Worm (Caenorhabditis elegans) whole organism, young adult: ENCODE results near the gene T16G1.3.

Experiments used
- Y53G8AR.9 ChIP-seq: fragments of 200-800 bp; sonication (Bioruptor generic); conservative IDR thresholded peaks from 2 replicates; pipeline ENCODE4 v1.3.6; 2022; ENCODE audit warnings: missing genetic modification reagents, missing genetic modification characterization, missing compliant biosample characterization
- lin-35 ChIP-seq, 3 experiments: fragments of 150-350 bp in 2 of 3; sonication (generic microtip) in 1 of 3; optimal IDR thresholded peaks; 2 replicates each; lab custom pipeline; 2014 to 2018; ENCODE audit warnings: missing biosample characterization in 3 of 3, missing genetic modification characterization in 3 of 3, missing genetic modification reagents in 3 of 3
- lin-40 ChIP-seq: sonication (generic microtip); optimal IDR thresholded peaks from 2 replicates; lab custom pipeline; 2016; ENCODE audit warnings: missing genetic modification characterization, mild to moderate bottlenecking, missing compliant biosample characterization, missing genotype, missing genetic modification reagents
- madf-6 ChIP-seq: fragments of 200-800 bp; sonication (Bioruptor generic); IDR thresholded peaks from 2 replicates; pipeline ENCODE4 v1.3.6; 2022; ENCODE audit warnings: missing genetic modification reagents, missing genetic modification characterization, missing compliant biosample characterization
- nfya-1 ChIP-seq: sonication (generic microtip); optimal IDR thresholded peaks from 2 replicates; lab custom pipeline; 2017; ENCODE audit warnings: antibody characterized with exemption, missing compliant biosample characterization, missing genetic modification characterization, borderline replicate concordance; ENCODE audit not compliant: insufficient read depth
- nhr-90 ChIP-seq: sonication (generic microtip); optimal IDR thresholded peaks from 2 replicates; lab custom pipeline; 2016; ENCODE audit warnings: missing genotype, mild to moderate bottlenecking, missing genetic modification characterization, missing compliant biosample characterization
- snpc-4 ChIP-seq, 5 experiments: fragments of 150-350 bp in 1 of 5; sonication (generic microtip) in 4 of 5; optimal IDR thresholded peaks; 2 replicates each; lab custom pipeline; 2014 to 2018; ENCODE audit warnings: missing genetic modification characterization in 5 of 5, missing biosample characterization in 3 of 5, antibody characterized with exemption in 2 of 5, mild to moderate bottlenecking in 2 of 5, missing compliant biosample characterization in 2 of 5, missing genotype in 2 of 5, moderate library complexity in 2 of 5, missing genetic modification reagents in 1 of 5
- tlf-1 ChIP-seq: fragments of 200-800 bp; sonication (Bioruptor generic); optimal IDR thresholded peaks from 2 replicates; lab custom pipeline; 2018; ENCODE audit warnings: mild to moderate bottlenecking, missing genetic modification characterization, missing compliant biosample characterization
- zim-3 ChIP-seq: sonication (generic microtip); optimal IDR thresholded peaks from 2 replicates; lab custom pipeline; 2017; ENCODE audit warnings: mild to moderate bottlenecking, missing genetic modification characterization, moderate library complexity, missing compliant biosample characterization

DNA sequence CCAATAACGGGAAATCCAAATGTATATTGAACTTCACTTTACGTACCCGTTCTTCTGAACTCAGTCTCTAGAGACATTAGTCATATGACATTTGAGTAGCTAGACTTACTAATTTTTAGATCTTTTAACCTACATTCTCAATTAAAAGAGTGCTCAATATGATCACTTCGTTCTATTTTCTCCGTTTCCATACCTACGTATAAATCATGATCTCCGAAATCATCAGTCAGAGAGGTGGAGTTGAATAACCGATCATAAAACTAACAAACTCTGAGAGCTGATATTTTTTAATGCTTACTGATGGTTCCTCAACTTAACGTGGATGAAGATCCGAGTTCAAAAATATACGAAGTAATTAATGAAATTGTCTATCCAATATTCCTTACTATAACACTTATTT is 19.9 kb upstream of the T16G1.3 start, which contains the start of gene srd-35:
- no peak for TF ChIP-seq snpc-4 (GFP tag; optimal IDR thresholded peaks at IDR 0.05; lab: Kevin White, UChicago)
- TF ChIP-seq snpc-4 (tag; optimal IDR thresholded peaks at IDR 0.05; lab: Kevin White, UChicago) = no peak
- TF ChIP-seq Y53G8AR.9 (GFP tag; lab: Robert Waterston, UW) = no peak
- TF ChIP-seq nhr-90 = no peak
- no peak for TF ChIP-seq madf-6 (GFP tag; lab: Robert Waterston, UW)
- no peak for TF ChIP-seq tlf-1 (GFP tag; lab: Kevin White, UChicago)
- TF ChIP-seq nfya-1 (tag; lab: Kevin White, UChicago) = no peak
- no peak for TF ChIP-seq lin-40 (tag; lab: Kevin White, UChicago)
- TF ChIP-seq zim-3 = no peak
- no peak for TF ChIP-seq lin-35 (GFP tag; optimal IDR thresholded peaks at IDR 0.05; lab: Kevin White, UChicago)
